Fruit fly (Drosophila melanogaster): ENCODE results near the gene moi.

The moi gene

DNA sequence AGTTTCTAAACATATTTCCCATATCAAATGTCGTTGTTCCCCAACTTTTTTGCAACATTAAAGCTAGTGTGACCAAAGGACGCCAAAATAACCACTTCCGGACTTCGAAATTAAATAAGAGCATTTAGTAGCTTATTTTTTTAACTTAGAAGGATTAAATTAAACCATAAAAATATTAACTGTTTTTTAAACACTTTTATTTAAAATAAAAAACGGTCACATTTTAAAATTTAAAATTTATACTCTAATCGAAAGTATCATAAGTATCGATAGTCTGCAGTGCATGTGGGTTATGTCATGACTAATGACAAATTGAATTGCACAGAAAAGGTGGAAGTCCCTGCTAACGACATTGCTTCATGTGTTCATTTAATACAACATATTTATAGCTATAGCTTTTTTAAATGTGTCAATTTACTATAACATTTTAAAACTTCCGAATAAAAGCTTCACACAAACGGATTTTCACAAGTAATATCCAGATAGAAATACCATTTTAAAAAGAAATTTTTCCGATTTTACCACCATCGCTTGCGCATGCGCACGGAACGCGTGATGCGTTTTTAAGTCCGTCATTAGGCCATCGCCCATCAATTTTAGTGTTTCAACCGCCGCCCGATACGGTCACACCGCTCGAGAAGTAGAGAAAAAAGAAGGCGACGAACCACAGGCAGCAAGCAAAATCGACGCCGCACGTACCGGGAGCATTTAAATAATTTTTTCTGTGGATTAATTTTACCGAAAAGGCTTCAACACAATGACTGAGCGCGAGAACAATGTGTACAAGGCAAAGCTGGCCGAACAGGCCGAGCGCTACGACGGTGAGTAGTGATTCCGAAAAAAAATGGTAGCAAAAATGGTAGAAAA, 13.0 kb upstream of the moi start, which contains the start of the genes CG7156 and 14-3-3epsilon (continued):
- peak; percentile 42 for TF ChIP-seq CG8290 (GFP tag; optimal IDR thresholded peaks at IDR 0.05)
- no peak for TF ChIP-seq CG8290 (tag; optimal IDR thresholded peaks at IDR 0.05)
- TF ChIP-seq gro (GFP tag; optimal IDR thresholded peaks at IDR 0.05), result no peak
- TF ChIP-seq Dll (GFP tag; IDR thresholded peaks at IDR 0.05; ENCODE audit: partially characterized antibody), result peak; percentile 69
- TF ChIP-seq cato (GFP tag; optimal IDR thresholded peaks at IDR 0.05; ENCODE audit: borderline replicate concordance), result no peak
- no peak for TF ChIP-seq CG3726 (GFP tag; IDR thresholded peaks at IDR 0.05)
- no peak for TF ChIP-seq CG10274 (GFP tag; optimal IDR thresholded peaks at IDR 0.05)
- TF ChIP-seq Dip2 (GFP tag; IDR thresholded peaks at IDR 0.05), result no peak
- peak; percentile 4 for TF ChIP-seq pum (GFP tag; optimal IDR thresholded peaks at IDR 0.05)
- 0 out of 2 replicates have a peak, but pooled peaks have one; percentile 3 for TF ChIP-seq CG9932 (GFP tag; IDR thresholded peaks at IDR 0.05)
- no peak for TF ChIP-seq CG9609 (GFP tag; optimal IDR thresholded peaks at IDR 0.05)
- TF ChIP-seq CoRest (tag; optimal IDR thresholded peaks at IDR 0.05), result peak; percentile 66
- no peak for TF ChIP-seq NC2β (GFP tag; optimal IDR thresholded peaks at IDR 0.05)
- TF ChIP-seq CG1792 (GFP tag; optimal IDR thresholded peaks at IDR 0.05), result no peak
- no peak for TF ChIP-seq Lim3 (GFP tag; IDR thresholded peaks at IDR 0.05)
- no peak for TF ChIP-seq CG15073 (GFP tag; optimal IDR thresholded peaks at IDR 0.05)
- no peak for TF ChIP-seq CG8089 (GFP tag; optimal IDR thresholded peaks at IDR 0.05)
- TF ChIP-seq corto (GFP tag; optimal IDR thresholded peaks at IDR 0.05), result no peak
- no peak for TF ChIP-seq Dek (tag; optimal IDR thresholded peaks at IDR 0.05)
- TF ChIP-seq Aef1 (GFP tag; IDR thresholded peaks at IDR 0.05), result no peak
- 0 out of 3 replicates have a peak, but pooled peaks have one; percentile 19 for TF ChIP-seq otp (GFP tag; IDR thresholded peaks at IDR 0.05)
- TF ChIP-seq sens-2 (GFP tag; IDR thresholded peaks at IDR 0.05), result no peak
- peak; percentile 77 for TF ChIP-seq CG12391 (tag; optimal IDR thresholded peaks at IDR 0.05)
- no peak for TF ChIP-seq Sry-β (GFP tag; optimal IDR thresholded peaks at IDR 0.05)
- TF ChIP-seq pb (GFP tag; optimal IDR thresholded peaks at IDR 0.05), result no peak
- TF ChIP-seq HLH3B (GFP tag; IDR thresholded peaks at IDR 0.05), result no peak
- TF ChIP-seq Doc2 (GFP tag; IDR thresholded peaks at IDR 0.05), result no peak
- TF ChIP-seq CG11247 (GFP tag; IDR thresholded peaks at IDR 0.05), result no peak
- no peak for TF ChIP-seq C15 (GFP tag; IDR thresholded peaks at IDR 0.05)
- no peak for TF ChIP-seq exex (tag; optimal IDR thresholded peaks at IDR 0.05)
- peak; percentile 57 for TF ChIP-seq p53 (GFP tag; optimal IDR thresholded peaks at IDR 0.05)
- TF ChIP-seq ase (GFP tag; IDR thresholded peaks at IDR 0.05), result 0 out of 3 replicates have a peak, but pooled peaks have one; percentile 5
- no peak for TF ChIP-seq CG10147 (GFP tag; optimal IDR thresholded peaks at IDR 0.05)
- TF ChIP-seq danr (GFP tag; IDR thresholded peaks at IDR 0.05), result no peak
- peak; percentile 77 for TF ChIP-seq hkb (optimal IDR thresholded peaks at IDR 0.05)
- peak; percentile 61 for TF ChIP-seq hkb (GFP tag; IDR thresholded peaks at IDR 0.05)
- TF ChIP-seq lilli (GFP tag; optimal IDR thresholded peaks at IDR 0.05), result peak; percentile 59
- no peak for TF ChIP-seq TFAM (GFP tag; optimal IDR thresholded peaks at IDR 0.05)
- no peak for TF ChIP-seq CG31224 (GFP tag; IDR thresholded peaks at IDR 0.05)
- peak; percentile 42 for TF ChIP-seq lab (GFP tag; optimal IDR thresholded peaks at IDR 0.05)
- TF ChIP-seq CG10431 (GFP tag; optimal IDR thresholded peaks at IDR 0.05), result no peak
- TF ChIP-seq tio (GFP tag; optimal IDR thresholded peaks at IDR 0.05), result no peak
- TF ChIP-seq CG16813 (GFP tag; IDR thresholded peaks at IDR 0.05; ENCODE audit: partially characterized antibody), result peak; percentile 70
- peak; percentile 60 for TF ChIP-seq CG15479 (GFP tag; optimal IDR thresholded peaks at IDR 0.05)
- TF ChIP-seq HHEX (GFP tag; optimal IDR thresholded peaks at IDR 0.05), result peak; percentile 19
- no peak for TF ChIP-seq Vsx1 (GFP tag; optimal IDR thresholded peaks at IDR 0.05)
- peak; percentile 81 for TF ChIP-seq vvl (GFP tag; IDR thresholded peaks at IDR 0.05)
- peak; percentile 26 for TF ChIP-seq CG13424 (tag; optimal IDR thresholded peaks at IDR 0.05)
- peak; percentile 7 for TF ChIP-seq pfk (GFP tag; optimal IDR thresholded peaks at IDR 0.05)
- 0 out of 2 replicates have a peak, but pooled peaks have one; percentile 45 for TF ChIP-seq E2f1 (GFP tag; IDR thresholded peaks at IDR 0.05)

Data from whole organism, embryonic.